Fruit fly (Drosophila melanogaster) whole organism, prepupa: ENCODE measurements around the gene CG10650.
A peak's percentile ranks its signal among the peaks of the same experiment; 100 is the strongest.

ENCODE experiments used
- Blimp-1 ChIP-seq: fragments of 200-800 bp; sonication (Bioruptor generic); optimal IDR thresholded peaks from 3 replicates; lab custom pipeline; 2017; ENCODE audit warnings: missing biosample characterization, missing genetic modification characterization, mild to moderate bottlenecking, moderate library complexity, missing genetic modification reagents
- CG10631 ChIP-seq: fragments of 200-800 bp; sonication (Bioruptor generic); optimal IDR thresholded peaks from 2 replicates; lab custom pipeline; 2016; ENCODE audit warnings: missing biosample characterization, missing genetic modification characterization
- CG10669 ChIP-seq: fragments of 200-800 bp; sonication (Bioruptor generic); optimal IDR thresholded peaks from 3 replicates; lab custom pipeline; 2018; ENCODE audit warnings: missing biosample characterization, mild to moderate bottlenecking, missing genetic modification characterization, moderate library complexity
- CG11294 ChIP-seq: fragments of 200-800 bp; sonication (Bioruptor generic); IDR thresholded peaks from 2 replicates; pipeline ENCODE4 v1.3.6; 2022; ENCODE audit warnings: missing biosample characterization, missing genetic modification characterization
- CG11762 ChIP-seq: fragments of 200-800 bp; sonication (Bioruptor generic); optimal IDR thresholded peaks from 3 replicates; lab custom pipeline; 2016; ENCODE audit warnings: missing biosample characterization, missing genetic modification characterization; ENCODE audit not compliant: insufficient read depth
- CG11902 ChIP-seq: fragments of 200-800 bp; sonication (Bioruptor generic); optimal IDR thresholded peaks from 3 replicates; lab custom pipeline; 2016; ENCODE audit warnings: missing biosample characterization, missing genetic modification characterization
- CG15336 ChIP-seq: fragments of 200-800 bp; sonication (Bioruptor generic); IDR thresholded peaks from 2 replicates; pipeline ENCODE4 v1.3.6; 2022; ENCODE audit warnings: missing biosample characterization, missing genetic modification characterization
- CG1621 ChIP-seq: fragments of 200-800 bp; sonication (Bioruptor generic); optimal IDR thresholded peaks from 3 replicates; lab custom pipeline; 2018; ENCODE audit warnings: missing biosample characterization, mild to moderate bottlenecking, missing genetic modification characterization
- CG16779 ChIP-seq: fragments of 200-800 bp; sonication (Bioruptor generic); optimal IDR thresholded peaks from 3 replicates; lab custom pipeline; 2017; ENCODE audit warnings: missing biosample characterization, mild to moderate bottlenecking, missing genetic modification characterization
- CG32006 ChIP-seq: fragments of 200-800 bp; sonication (Bioruptor generic); optimal IDR thresholded peaks from 3 replicates; lab custom pipeline; 2017; ENCODE audit warnings: missing biosample characterization, mild to moderate bottlenecking, missing genetic modification characterization
- CG34406 ChIP-seq: fragments of 200-800 bp; sonication (Bioruptor generic); optimal IDR thresholded peaks from 3 replicates; lab custom pipeline; 2016; ENCODE audit warnings: missing biosample characterization, missing genetic modification characterization
- CG3919 ChIP-seq: fragments of 200-800 bp; sonication (Bioruptor generic); optimal IDR thresholded peaks from 3 replicates; lab custom pipeline; 2016; ENCODE audit warnings: missing biosample characterization, missing genetic modification characterization
- CG4318 ChIP-seq: fragments of 200-800 bp; sonication (Bioruptor generic); optimal IDR thresholded peaks from 3 replicates; lab custom pipeline; 2017; ENCODE audit warnings: missing biosample characterization, mild to moderate bottlenecking, missing genetic modification characterization
- CG6163 ChIP-seq: fragments of 200-800 bp; sonication (Bioruptor generic); IDR thresholded peaks from 3 replicates; pipeline ENCODE4 v1.3.6; 2022; ENCODE audit warnings: missing biosample characterization, missing genetic modification characterization
- CG6276 ChIP-seq: fragments of 200-800 bp; sonication (Bioruptor generic); optimal IDR thresholded peaks from 2 replicates; lab custom pipeline; 2017; ENCODE audit warnings: missing biosample characterization, mild to moderate bottlenecking, missing genetic modification characterization
- CG6808 ChIP-seq: fragments of 200-800 bp; sonication (Bioruptor generic); optimal IDR thresholded peaks from 3 replicates; lab custom pipeline; 2017; ENCODE audit warnings: missing biosample characterization, missing genetic modification characterization, mild to moderate bottlenecking, moderate library complexity, missing genetic modification reagents
- CG6854 ChIP-seq: fragments of 200-800 bp; sonication (Bioruptor generic); optimal IDR thresholded peaks from 2 replicates; lab custom pipeline; 2017; ENCODE audit warnings: missing biosample characterization, mild to moderate bottlenecking, missing genetic modification characterization
- CG7368 ChIP-seq: fragments of 200-800 bp; sonication (Bioruptor generic); optimal IDR thresholded peaks from 3 replicates; lab custom pipeline; 2016; ENCODE audit warnings: missing biosample characterization, missing genetic modification characterization
- CG8119 ChIP-seq: fragments of 200-800 bp; sonication (Bioruptor generic); IDR thresholded peaks from 3 replicates; pipeline ENCODE4 v1.3.6; 2022; ENCODE audit warnings: missing biosample characterization, missing genetic modification characterization
- CG9139 ChIP-seq: fragments of 200-800 bp; sonication (Bioruptor generic); optimal IDR thresholded peaks from 3 replicates; lab custom pipeline; 2017; ENCODE audit warnings: missing biosample characterization, mild to moderate bottlenecking, missing genetic modification characterization
- Eip75B ChIP-seq: fragments of 200-800 bp; sonication (Bioruptor generic); optimal IDR thresholded peaks from 3 replicates; lab custom pipeline; 2016; ENCODE audit warnings: missing biosample characterization, missing genetic modification characterization
- Eip78C ChIP-seq: fragments of 200-800 bp; sonication (Bioruptor generic); peaks from one replicate; lab custom pipeline; 2016; ENCODE audit warnings: missing biosample characterization, missing genetic modification characterization
- Ets21C ChIP-seq: fragments of 200-800 bp; sonication (Bioruptor generic); optimal IDR thresholded peaks from 3 replicates; lab custom pipeline; 2016; ENCODE audit warnings: missing biosample characterization, missing genetic modification characterization
- Ets96B ChIP-seq: fragments of 200-800 bp; optimal IDR thresholded peaks from 2 replicates; lab custom pipeline; 2019; ENCODE audit warnings: missing biosample characterization, mild to moderate bottlenecking, missing genetic modification characterization, moderate library complexity
- Gug ChIP-seq: fragments of 200-800 bp; sonication (Bioruptor generic); IDR thresholded peaks from 2 replicates; pipeline ENCODE4 v1.3.6; 2022; ENCODE audit warnings: missing biosample characterization, missing genetic modification characterization
- Hr38 ChIP-seq: sonication (Bioruptor generic); optimal IDR thresholded peaks from 2 replicates; lab custom pipeline; 2016; ENCODE audit warnings: missing biosample characterization, missing genetic modification characterization
- Hr39 ChIP-seq: fragments of 200-800 bp; sonication (Bioruptor generic); optimal IDR thresholded peaks from 2 replicates; lab custom pipeline; 2016; ENCODE audit warnings: missing biosample characterization, missing genetic modification characterization
- Hr4 ChIP-seq: fragments of 200-800 bp; sonication (Bioruptor generic); optimal IDR thresholded peaks from 3 replicates; lab custom pipeline; 2016; ENCODE audit warnings: missing biosample characterization, missing genetic modification characterization
- Lpt ChIP-seq: fragments of 200-800 bp; sonication (Bioruptor generic); optimal IDR thresholded peaks from 3 replicates; lab custom pipeline; 2016; ENCODE audit warnings: missing biosample characterization, missing genetic modification characterization
- Met ChIP-seq: fragments of 200-800 bp; sonication (Bioruptor generic); optimal IDR thresholded peaks from 3 replicates; lab custom pipeline; 2016; ENCODE audit warnings: missing biosample characterization, missing genetic modification characterization
- OdsH ChIP-seq: fragments of 200-800 bp; sonication (Bioruptor generic); optimal IDR thresholded peaks from 3 replicates; lab custom pipeline; 2016; ENCODE audit warnings: missing biosample characterization, missing genetic modification characterization
- Smox ChIP-seq: fragments of 200-800 bp; sonication (Bioruptor generic); optimal IDR thresholded peaks from 3 replicates; lab custom pipeline; 2016; ENCODE audit warnings: missing biosample characterization, missing genetic modification characterization
- Sox102F ChIP-seq: fragments of 200-800 bp; sonication (Bioruptor generic); optimal IDR thresholded peaks from 2 replicates; lab custom pipeline; 2016; ENCODE audit warnings: missing biosample characterization, mild to moderate bottlenecking, missing genetic modification characterization
- Sox14 ChIP-seq: fragments of 200-800 bp; sonication (Bioruptor generic); optimal IDR thresholded peaks from 3 replicates; lab custom pipeline; 2016; ENCODE audit warnings: missing biosample characterization, missing genetic modification characterization
- achi ChIP-seq: fragments of 200-800 bp; sonication (Bioruptor generic); optimal IDR thresholded peaks from 3 replicates; lab custom pipeline; 2016; ENCODE audit warnings: missing biosample characterization, missing genetic modification characterization
- acj6 ChIP-seq: fragments of 200-800 bp; sonication (Bioruptor generic); optimal IDR thresholded peaks from 3 replicates; lab custom pipeline; 2016; ENCODE audit warnings: missing biosample characterization, missing genetic modification characterization
- cyc ChIP-seq: fragments of 200-800 bp; sonication (Bioruptor generic); optimal IDR thresholded peaks from 3 replicates; lab custom pipeline; 2016; ENCODE audit warnings: missing biosample characterization, missing genetic modification characterization
- dac ChIP-seq: fragments of 200-800 bp; sonication (Bioruptor generic); optimal IDR thresholded peaks from 2 replicates; lab custom pipeline; 2017; ENCODE audit warnings: missing biosample characterization, mild to moderate bottlenecking, missing genetic modification characterization
- eg ChIP-seq: fragments of 200-800 bp; sonication (Bioruptor generic); IDR thresholded peaks from 3 replicates; pipeline ENCODE4 v1.3.6; 2022; ENCODE audit warnings: missing biosample characterization, missing genetic modification characterization
- esn ChIP-seq: fragments of 200-800 bp; sonication (Bioruptor generic); optimal IDR thresholded peaks from 2 replicates; lab custom pipeline; 2016; ENCODE audit warnings: missing biosample characterization, mild to moderate bottlenecking, missing genetic modification characterization, moderate library complexity
- fd59A ChIP-seq: fragments of 200-800 bp; sonication (Bioruptor generic); optimal IDR thresholded peaks from 2 replicates; lab custom pipeline; 2017; ENCODE audit warnings: missing biosample characterization, mild to moderate bottlenecking, missing genetic modification characterization, missing genetic modification reagents
- fkh ChIP-seq: fragments of 200-800 bp; sonication (Bioruptor generic); optimal IDR thresholded peaks from 3 replicates; lab custom pipeline; 2017; ENCODE audit warnings: missing biosample characterization, mild to moderate bottlenecking, missing genetic modification characterization, moderate library complexity
- lz ChIP-seq: fragments of 200-800 bp; sonication (Bioruptor generic); optimal IDR thresholded peaks from 3 replicates; lab custom pipeline; 2016; ENCODE audit warnings: missing biosample characterization, missing genetic modification characterization
- net ChIP-seq: fragments of 200-800 bp; sonication (Bioruptor generic); optimal IDR thresholded peaks from 3 replicates; lab custom pipeline; 2016; ENCODE audit warnings: missing biosample characterization, missing genetic modification characterization
- pdm3 ChIP-seq: fragments of 200-800 bp; sonication (Bioruptor generic); optimal IDR thresholded peaks from 3 replicates; lab custom pipeline; 2016; ENCODE audit warnings: missing biosample characterization, missing genetic modification characterization
- salr ChIP-seq, 2 experiments: fragments of 200-800 bp; sonication (Bioruptor generic); optimal IDR thresholded peaks; 3 replicates each; lab custom pipeline; 2016 to 2018; ENCODE audit warnings: missing biosample characterization in 2 of 2, missing genetic modification characterization in 2 of 2, mild to moderate bottlenecking in 1 of 2
- ss ChIP-seq, 2 experiments: fragments of 200-800 bp; sonication (Bioruptor generic); optimal IDR thresholded peaks; 2 replicates in 1 of 2; 3 replicates in 1 of 2; lab custom pipeline; 2017 to 2018; ENCODE audit warnings: mild to moderate bottlenecking in 2 of 2, missing biosample characterization in 2 of 2, missing genetic modification characterization in 2 of 2, moderate library complexity in 1 of 2
- topi ChIP-seq: fragments of 200-800 bp; sonication (Bioruptor generic); optimal IDR thresholded peaks from 3 replicates; lab custom pipeline; 2016; ENCODE audit warnings: missing biosample characterization, missing genetic modification characterization
- vri ChIP-seq: fragments of 200-800 bp; sonication (Bioruptor generic); optimal IDR thresholded peaks from 3 replicates; lab custom pipeline; 2016; ENCODE audit warnings: missing biosample characterization, mild to moderate bottlenecking, missing genetic modification characterization

Gene CG10650

DNA sequence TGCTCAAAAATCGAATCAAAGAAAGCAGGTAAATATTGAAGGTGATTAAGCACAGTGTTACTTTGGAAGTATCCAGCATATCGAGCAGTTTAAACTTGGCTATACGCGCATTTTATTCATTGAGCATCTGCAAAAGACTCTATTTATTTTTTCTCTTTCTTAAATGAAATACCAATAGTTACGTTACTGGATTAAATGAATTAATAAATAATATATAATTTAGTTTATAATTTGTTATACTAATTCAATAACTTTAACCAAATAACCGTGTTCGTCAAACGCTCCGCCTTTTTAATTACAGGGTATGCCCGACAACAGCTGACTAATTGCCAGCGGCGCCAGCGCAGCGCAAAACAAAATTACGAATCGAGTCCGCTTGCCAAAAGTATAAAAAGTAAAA lies 28.9 kb downstream of the CG10650 start (continued):
- TF ChIP-seq net (GFP tag; lab: Kevin White, UChicago) = peak; percentile 19
- no peak for TF ChIP-seq Hr38 (GFP tag; lab: Kevin White, UChicago)
- peak; percentile 60; the same call in 2 of the 3 replicates for TF ChIP-seq eg (GFP tag; lab: Robert Waterston, UW)
- TF ChIP-seq CG3919 = no peak
- TF ChIP-seq salr (GFP tag; optimal IDR thresholded peaks at IDR 0.05; lab: Kevin White, UChicago) = no peak
- peak; percentile 61 for TF ChIP-seq CG15336 (GFP tag; lab: Robert Waterston, UW)
- TF ChIP-seq topi = peak; percentile 5
- no peak for TF ChIP-seq Hr39
- no peak for TF ChIP-seq CG1621 (tag; lab: Kevin White, UChicago)
- peak; percentile 4 for TF ChIP-seq CG6276 (GFP tag; lab: Kevin White, UChicago)
- TF ChIP-seq achi (GFP tag; lab: Kevin White, UChicago) = peak; percentile 37
- TF ChIP-seq CG6163 = no peak
- no peak for TF ChIP-seq Eip75B (GFP tag; lab: Kevin White, UChicago)
- no peak for TF ChIP-seq CG6854
- no peak for TF ChIP-seq fd59A (GFP tag; lab: Kevin White, UChicago)
- no peak for TF ChIP-seq esn
- peak; percentile 5 for TF ChIP-seq OdsH (GFP tag; lab: Kevin White, UChicago)
- no peak for TF ChIP-seq Smox (GFP tag; lab: Kevin White, UChicago)
- TF ChIP-seq CG4318 (GFP tag; lab: Kevin White, UChicago) = no peak
- TF ChIP-seq lz (GFP tag; lab: Kevin White, UChicago) = no peak
- TF ChIP-seq Blimp-1 (GFP tag; lab: Kevin White, UChicago) = peak; percentile 5

DNA sequence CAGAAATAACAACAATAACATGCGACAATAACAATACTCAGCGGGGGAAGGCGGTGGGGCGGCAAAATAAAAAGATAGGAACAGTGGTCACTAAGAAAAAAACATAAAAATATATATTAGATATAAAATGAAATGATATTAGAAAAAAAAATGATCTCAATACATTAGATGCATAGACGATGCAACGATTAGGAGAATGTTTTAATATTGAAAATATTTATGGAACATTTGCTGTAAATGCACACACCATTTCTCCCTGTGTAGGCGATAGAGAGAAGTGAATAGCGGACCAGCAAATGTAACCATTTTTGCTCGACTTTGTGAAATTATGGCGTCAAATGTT lies 29.5 kb downstream of the CG10650 start:
- TF ChIP-seq CG11294 (GFP tag; lab: Robert Waterston, UW) (peak; percentile 81), CG15336 (GFP tag; lab: Robert Waterston, UW) (peak; percentile 84), CG34406 (GFP tag; lab: Kevin White, UChicago) (peak; percentile 47), acj6 (peak; percentile 18), Blimp-1 (GFP tag; lab: Kevin White, UChicago) (no peak), CG6808 (GFP tag; lab: Kevin White, UChicago) (no peak), OdsH (GFP tag; lab: Kevin White, UChicago) (peak; percentile 37), fkh (GFP tag; lab: Kevin White, UChicago) (no peak), achi (GFP tag; lab: Kevin White, UChicago) (peak; percentile 20), CG10669 (GFP tag; lab: Kevin White, UChicago) (peak; percentile 52), CG6854 (no peak), Gug (GFP tag; lab: Robert Waterston, UW) (peak; percentile 76), CG10631 (GFP tag; lab: Kevin White, UChicago) (peak; percentile 26), Eip75B (GFP tag; lab: Kevin White, UChicago) (no peak), CG4318 (GFP tag; lab: Kevin White, UChicago) (peak; percentile 9), CG1621 (tag; lab: Kevin White, UChicago) (no peak), CG11902 (GFP tag; lab: Kevin White, UChicago) (no peak), CG16779 (tag; lab: Kevin White, UChicago) (no peak), pdm3 (GFP tag; lab: Kevin White, UChicago) (no peak), esn (peak; percentile 48), CG7368 (peak; percentile 25), Hr4 (GFP tag; lab: Kevin White, UChicago) (peak; percentile 47), Hr38 (GFP tag; lab: Kevin White, UChicago) (no peak), topi (peak; percentile 44), Sox102F (peak; percentile 29), vri (no peak), Ets96B (peak; percentile 59), CG6163 (peak; percentile 82), cyc (GFP tag; lab: Kevin White, UChicago) (peak; percentile 21), Sox14 (GFP tag; lab: Kevin White, UChicago) (peak; percentile 5), CG11762 (GFP tag; lab: Kevin White, UChicago) (peak; percentile 51), dac (GFP tag; lab: Kevin White, UChicago) (no peak), CG3919 (peak; percentile 52), Lpt (GFP tag; lab: Kevin White, UChicago) (peak; percentile 20), Eip78C (GFP tag; lab: Kevin White, UChicago) (peak; percentile 88), ss (GFP tag; optimal IDR thresholded peaks at IDR 0.05; lab: Kevin White, UChicago) (peak in 1 of 2 experiments; percentile 21), CG9139 (GFP tag; lab: Kevin White, UChicago) (no peak), CG32006 (GFP tag; lab: Kevin White, UChicago) (peak; percentile 44), Met (peak; percentile 30), CG8119 (GFP tag; lab: Robert Waterston, UW) (peak; percentile 80), Ets21C (GFP tag; lab: Kevin White, UChicago) (no peak)
